Worm (Caenorhabditis elegans): ENCODE data around the gene C49C3.20.

The C49C3.20 gene

DNA sequence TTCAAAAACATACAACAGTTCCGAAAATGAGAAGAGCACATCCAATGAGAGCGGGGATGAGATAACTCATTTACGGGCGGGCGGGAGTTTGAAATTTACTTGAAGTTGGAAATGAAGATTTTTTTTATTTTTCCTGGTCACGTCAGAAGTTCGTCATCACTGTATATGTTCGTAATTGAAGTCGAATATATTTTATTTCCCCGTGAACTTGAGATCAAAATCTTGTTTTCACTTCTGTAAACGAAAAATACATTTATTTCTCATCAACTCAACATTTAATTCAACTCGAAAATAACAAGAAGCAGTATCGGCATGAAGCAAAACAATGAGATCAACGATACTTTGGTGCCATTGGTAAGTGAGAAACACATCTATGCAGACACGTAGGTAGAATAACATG lies at the start of gene C49C3.20:
Gene C49C3.20, minus strand, starts transcription at position 101 of the 400 bp plus-strand sequence.
- no peak for TF ChIP-seq unc-62 (GFP tag; optimal IDR thresholded peaks at IDR 0.05)

ce11 chrIV:17361143-17361542 lies 44.8 kb upstream of the C49C3.20 start, which contains the start of gene clec-202:
TSS of gene clec-202 (plus strand) at chrIV:17361443.
- TF ChIP-seq unc-62 (GFP tag; optimal IDR thresholded peaks at IDR 0.05) = no peak

DNA sequence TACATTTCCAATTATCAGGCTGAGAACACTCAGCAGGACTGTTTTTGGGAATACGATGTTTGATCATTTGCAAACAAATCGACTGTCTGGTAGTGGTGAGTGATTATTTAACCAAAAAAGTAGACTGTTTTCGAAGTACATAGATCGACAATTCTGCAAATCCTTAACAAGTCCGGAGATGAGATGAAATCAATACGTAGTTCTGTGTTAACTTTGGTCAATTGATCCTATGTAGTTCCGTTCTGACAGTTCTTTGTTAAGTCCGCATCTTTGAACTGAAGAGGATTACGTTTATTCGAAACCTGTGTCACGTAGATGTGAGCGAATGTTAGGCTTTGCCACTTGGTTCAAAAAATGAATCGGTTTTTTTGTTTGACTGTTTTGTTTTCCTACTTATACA lies 35.3 kb upstream of the C49C3.20 start, which contains the start of gene clec-199:
Gene clec-199, plus strand, starts transcription at position 301 of the 400 bp plus-strand sequence.
- TF ChIP-seq unc-62 (GFP tag; optimal IDR thresholded peaks at IDR 0.05) = no peak

DNA sequence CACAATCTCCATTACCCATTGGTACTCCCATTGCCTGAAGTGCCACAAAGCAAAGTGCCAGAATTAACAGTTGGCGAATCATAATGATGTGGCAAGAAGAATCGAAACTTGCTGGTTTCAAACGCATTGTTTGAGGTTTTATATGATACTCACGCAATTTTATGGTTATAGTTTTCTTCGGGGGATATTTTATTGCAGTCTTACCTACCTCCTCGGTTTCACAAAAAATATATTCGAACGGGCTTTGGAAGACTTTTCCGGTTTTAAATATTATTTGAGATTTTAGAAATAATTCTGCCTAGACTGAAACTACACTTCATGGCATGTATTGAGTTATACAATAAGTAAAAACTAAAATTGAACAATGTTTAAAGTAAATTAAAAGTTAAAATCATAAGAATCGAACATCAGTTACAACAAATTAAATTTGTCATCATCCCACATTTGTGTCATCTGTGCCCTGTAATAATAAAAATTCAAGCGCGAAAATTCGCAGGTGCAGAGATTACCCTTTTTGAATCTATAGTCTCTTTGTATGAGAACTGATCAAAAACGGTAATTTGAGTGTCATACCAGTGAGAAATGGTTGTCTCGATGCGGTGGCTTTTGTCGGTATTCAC lies 30.4 kb upstream of the C49C3.20 start, which contains the start of the genes clec-197 and clec-198:
Gene clec-197, minus strand, starts transcription at position 101 of the 620 bp plus-strand sequence.
Gene clec-198, plus strand, starts transcription at position 570 of the 620 bp plus-strand sequence.
- no peak for TF ChIP-seq unc-62 (GFP tag; optimal IDR thresholded peaks at IDR 0.05)

DNA sequence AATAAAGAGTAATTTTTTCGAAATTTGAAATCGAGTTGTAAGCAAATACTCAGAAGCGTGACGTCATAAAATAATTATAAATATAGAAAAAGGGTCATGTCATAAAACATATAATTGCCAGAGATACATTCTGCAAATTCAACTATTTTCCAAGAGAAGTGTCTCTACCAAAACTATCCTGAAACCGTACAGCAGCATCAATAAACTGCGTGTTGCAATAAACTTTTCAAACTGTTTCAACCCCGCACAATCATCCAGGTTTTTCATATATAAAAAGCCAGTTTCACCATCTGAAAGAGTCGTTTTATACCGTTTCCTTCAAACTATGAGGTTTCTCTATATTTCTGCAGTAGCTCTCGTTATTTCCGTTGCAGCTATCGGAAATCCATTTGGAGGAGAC lies 27.2 kb upstream of the C49C3.20 start, which contains the start of gene C49C3.11:
Gene C49C3.11, plus strand, starts transcription at position 301 of the 400 bp plus-strand sequence.
- TF ChIP-seq unc-62 (GFP tag; optimal IDR thresholded peaks at IDR 0.05) = no peak

DNA sequence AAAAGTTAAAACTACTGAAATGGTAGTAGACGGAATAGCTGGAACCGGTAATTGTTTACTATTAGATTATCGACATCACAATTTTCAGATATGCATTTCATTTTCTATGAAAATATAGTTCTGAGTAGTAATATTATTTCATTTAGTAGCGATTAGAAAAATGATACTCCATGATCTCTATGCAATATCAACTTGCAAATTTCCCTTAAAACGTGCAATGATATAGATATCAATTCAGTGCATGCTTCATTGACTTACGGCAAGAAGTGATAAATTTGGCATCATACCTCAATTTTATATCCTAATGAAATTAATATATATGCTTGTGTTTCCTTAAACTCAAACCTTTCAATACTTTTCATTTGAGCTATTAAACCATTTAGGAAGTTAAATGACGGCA lies 26.4 kb upstream of the C49C3.20 start, which contains the start of gene C49C3.21:
Gene C49C3.21, plus strand, starts transcription at position 301 of the 400 bp plus-strand sequence.
- no peak for TF ChIP-seq unc-62 (GFP tag; optimal IDR thresholded peaks at IDR 0.05)

- no peak for TF ChIP-seq unc-62 (GFP tag; optimal IDR thresholded peaks at IDR 0.05)
Observed at ce11 chrIV:17342179-17342578, 25.9 kb upstream of the C49C3.20 start, which contains the start of gene C49C3.9. TSS of gene C49C3.9 (minus strand) at chrIV:17342314.

ce11 chrIV:17341033-17341432 lies 24.7 kb upstream of the C49C3.20 start:
- TF ChIP-seq unc-62 (GFP tag; optimal IDR thresholded peaks at IDR 0.05) = no peak

DNA sequence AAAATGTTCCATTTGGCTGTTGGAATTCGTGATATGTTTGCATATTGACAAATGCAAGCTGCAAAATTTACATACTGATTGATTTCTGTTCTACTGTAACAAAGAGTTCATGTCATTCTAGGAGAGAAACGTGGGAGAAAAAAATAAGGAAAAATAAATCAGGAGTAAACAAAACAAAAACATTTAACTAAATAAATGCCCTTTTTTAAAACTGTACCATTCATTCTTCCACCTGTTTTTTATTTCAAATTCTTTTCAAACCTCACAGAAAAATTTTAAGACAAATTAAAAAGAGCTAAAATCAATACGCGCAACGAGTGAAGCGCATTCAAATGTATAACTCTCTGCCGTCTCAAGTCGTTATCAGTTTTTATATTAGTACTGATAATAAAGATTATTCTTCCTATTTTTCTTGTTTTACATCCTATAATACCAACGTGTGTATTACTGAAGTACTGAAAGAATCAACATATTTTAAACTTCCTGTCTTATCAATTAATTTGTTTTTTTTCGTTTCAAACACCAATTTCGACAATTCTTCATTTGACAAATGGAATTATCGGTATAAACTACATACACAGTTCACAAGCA lies 22.7 kb upstream of the C49C3.20 start, which contains the start of gene C49C3.10:
Gene C49C3.10, minus strand, starts transcription at position 51 of the 591 bp plus-strand sequence.
- TF ChIP-seq unc-62 (GFP tag; optimal IDR thresholded peaks at IDR 0.05) = no peak

DNA sequence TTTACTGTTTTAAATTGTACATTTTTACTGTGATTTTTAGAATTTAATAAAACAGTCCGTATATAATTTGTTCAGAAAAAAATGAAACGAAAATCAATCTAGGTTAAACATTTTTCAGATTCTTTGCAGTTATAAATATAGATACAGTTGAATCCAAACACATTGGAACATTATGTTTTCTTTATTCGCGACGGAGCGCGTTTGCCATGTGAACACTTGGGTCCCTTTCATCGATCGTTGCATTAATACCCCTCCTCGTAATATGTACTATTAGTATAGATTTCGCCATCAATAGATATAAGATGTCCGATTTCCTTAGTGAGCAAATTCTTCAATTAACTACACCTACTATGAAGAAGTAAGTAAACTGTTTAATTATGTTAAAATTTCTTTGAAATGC lies 18.7 kb upstream of the C49C3.20 start, which contains the start of gene C49C3.8:
Gene C49C3.8, plus strand, starts transcription at position 173 of the 400 bp plus-strand sequence.
- no peak for TF ChIP-seq unc-62 (GFP tag; optimal IDR thresholded peaks at IDR 0.05)

DNA sequence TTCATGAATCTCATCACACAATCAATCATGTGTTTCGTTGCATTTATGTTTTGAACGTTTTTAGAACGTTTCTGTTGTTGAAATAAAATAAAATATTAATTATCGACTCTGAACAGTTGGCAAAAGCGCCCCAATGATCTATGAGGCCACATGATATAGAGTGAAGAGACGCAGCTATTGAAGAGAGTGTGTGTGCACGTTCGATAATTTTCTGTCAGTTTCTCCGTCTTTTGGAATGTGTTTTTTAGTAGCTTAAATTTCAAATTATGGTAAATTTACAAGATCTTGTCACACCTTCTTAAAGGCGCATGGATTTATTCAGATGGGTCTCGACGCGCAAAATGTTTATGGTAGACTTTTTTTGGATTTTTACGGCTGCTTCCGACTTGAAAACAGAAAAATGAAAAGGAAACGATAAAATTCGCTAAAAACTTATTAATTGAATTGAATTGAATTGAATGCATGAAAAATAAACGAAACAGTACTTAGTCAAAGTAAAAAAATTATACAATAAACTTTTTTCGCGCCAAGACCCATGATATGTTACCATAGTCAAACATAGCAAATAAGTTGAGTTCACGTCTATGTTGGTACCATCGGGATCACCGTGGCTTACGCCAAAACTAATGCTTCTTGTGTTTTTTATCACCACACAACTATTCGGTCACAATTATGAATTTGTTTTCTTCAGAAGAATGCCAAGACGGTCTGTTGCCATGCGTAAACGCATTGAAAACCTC lies 17.4 kb upstream of the C49C3.20 start, which contains the start of gene C49C3.15:
Gene C49C3.15, plus strand, starts transcription at position 690 of the 740 bp plus-strand sequence.
- TF ChIP-seq unc-62 (GFP tag; optimal IDR thresholded peaks at IDR 0.05) = no peak

- TF ChIP-seq unc-62 (GFP tag; optimal IDR thresholded peaks at IDR 0.05) = no peak
Observed at ce11 chrIV:17332261-17332660, 16.0 kb upstream of the C49C3.20 start, which contains the start of gene C49C3.7. TSS of gene C49C3.7 (plus strand) at chrIV:17332561.

DNA sequence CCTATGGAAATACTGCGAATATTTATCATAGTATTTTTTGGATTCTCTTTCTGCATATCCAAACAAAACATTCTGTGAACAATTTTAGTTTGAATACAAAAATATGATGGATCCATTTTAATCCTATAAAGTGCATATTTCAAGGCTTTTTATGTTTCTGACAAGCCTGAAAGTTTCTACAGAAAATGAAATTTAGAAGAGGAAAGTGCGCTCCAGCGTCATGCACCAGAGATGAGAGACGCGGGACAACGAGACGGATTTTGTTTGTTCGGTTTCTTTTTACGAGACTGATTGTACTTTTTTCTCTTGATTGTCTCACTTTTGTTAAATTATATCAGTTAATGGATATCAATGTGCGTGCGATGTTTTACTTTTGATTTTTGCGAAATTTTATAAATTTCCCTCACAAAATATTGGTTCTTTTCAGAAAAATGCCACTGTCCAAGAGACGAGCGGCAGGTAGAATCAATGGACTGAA lies 14.8 kb upstream of the C49C3.20 start, which contains the start of gene C49C3.6:
Gene C49C3.6, plus strand, starts transcription at position 428 of the 478 bp plus-strand sequence.
- no peak for TF ChIP-seq unc-62 (GFP tag; optimal IDR thresholded peaks at IDR 0.05)

DNA sequence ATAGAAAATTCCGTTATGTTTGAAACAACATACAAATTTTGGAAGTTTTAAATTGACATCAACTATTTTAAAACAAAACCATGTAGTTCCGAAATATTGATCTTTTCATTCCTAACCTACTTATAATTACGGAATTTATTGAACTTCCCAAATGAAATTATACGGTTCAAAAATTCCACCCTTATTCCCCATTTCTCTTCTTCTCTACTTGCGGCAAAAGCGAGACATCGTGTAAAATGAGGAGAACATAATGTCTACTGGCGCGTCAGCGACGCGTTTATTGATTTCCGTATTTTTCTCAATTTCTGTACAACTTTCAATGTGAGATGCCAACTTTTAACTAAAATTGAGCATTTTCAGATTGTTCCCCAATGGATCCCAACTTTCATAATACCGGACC lies 12.5 kb upstream of the C49C3.20 start, which contains the start of gene ceh-88:
Gene ceh-88, plus strand, starts transcription at position 355 of the 400 bp plus-strand sequence.
- TF ChIP-seq unc-62 (GFP tag; optimal IDR thresholded peaks at IDR 0.05) = no peak

DNA sequence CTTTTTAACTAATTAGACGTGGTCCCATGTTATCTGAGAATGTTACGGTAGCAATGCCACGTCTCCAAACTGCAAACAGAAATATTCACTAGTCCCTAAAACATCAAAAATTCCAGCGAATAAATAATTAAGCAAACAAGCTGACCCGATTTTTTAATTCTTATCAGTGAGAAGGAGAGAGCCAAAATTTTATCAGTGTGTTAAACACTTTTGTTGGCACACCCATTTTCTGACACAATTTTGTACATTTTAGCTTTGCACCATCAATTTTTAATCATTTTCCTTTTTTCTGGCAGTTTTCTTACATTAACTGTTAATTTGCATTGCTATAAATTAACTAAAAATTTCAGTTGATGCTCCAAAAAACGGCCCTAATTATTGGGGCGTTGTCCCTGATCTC lies 4.1 kb upstream of the C49C3.20 start, which contains the start of gene C49C3.4:
Gene C49C3.4, plus strand, starts transcription at position 351 of the 400 bp plus-strand sequence.
- no peak for TF ChIP-seq unc-62 (GFP tag; optimal IDR thresholded peaks at IDR 0.05)
